Worm (Caenorhabditis elegans): Measurements from ENCODE around the gene K08E5.1.

K08E5.1 gene

ce11 chrIII:10179444-10179843 is 32.8 kb upstream of the K08E5.1 start:
- no peak for TF ChIP-seq dmd-8 (GFP tag; IDR thresholded peaks at IDR 0.05)
- peak in 1 of 2 experiments; percentile 97 for TF ChIP-seq unc-62 (GFP tag; optimal IDR thresholded peaks at IDR 0.05 in 1 of 2)
- TF ChIP-seq unc-62 (tag; optimal IDR thresholded peaks at IDR 0.05) = no peak

DNA sequence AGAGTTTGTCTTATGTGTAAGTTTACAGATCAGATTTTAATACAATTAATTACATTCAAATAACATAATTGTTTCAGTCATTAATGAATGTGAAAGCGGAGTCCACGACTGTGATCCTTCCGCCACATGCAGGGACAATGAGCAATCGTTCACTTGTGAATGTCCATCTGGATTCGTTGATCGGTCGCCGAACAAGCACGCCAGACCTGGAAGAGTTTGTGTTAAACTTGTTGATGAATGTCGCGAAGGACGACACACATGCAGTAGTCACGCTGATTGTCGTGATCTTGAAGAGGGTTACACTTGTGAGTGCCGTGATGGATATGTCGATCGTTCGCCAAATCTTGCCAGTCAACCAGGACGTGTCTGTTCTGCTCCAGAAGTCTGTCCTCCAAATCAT is 32.0 kb upstream of the K08E5.1 start:
- TF ChIP-seq arid-1 (GFP tag; conservative IDR thresholded peaks at IDR 0.05) = no peak
- TF ChIP-seq aha-1 (tag) = peak; percentile 95
- peak in 1 of 2 experiments; percentile 19 for TF ChIP-seq unc-62 (GFP tag; optimal IDR thresholded peaks at IDR 0.05 in 1 of 2)
- no peak for TF ChIP-seq unc-62 (tag; optimal IDR thresholded peaks at IDR 0.05)

DNA sequence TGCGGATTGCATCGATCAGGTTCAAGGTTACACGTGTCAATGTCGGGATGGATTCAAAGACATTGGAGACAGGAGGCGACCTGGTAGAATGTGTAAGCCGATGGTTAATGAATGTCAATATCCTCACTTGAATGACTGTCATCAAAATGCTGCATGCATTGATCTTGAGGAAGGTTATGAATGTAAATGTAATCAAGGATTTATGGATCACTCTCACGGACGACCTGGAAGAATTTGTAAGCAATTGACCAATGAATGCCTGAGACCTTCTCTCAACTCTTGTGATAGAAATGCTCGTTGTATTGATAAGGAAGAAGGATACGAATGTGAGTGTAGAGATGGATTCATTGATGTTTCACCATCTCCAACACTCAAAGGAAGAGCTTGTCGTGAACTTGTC is 31.4 kb upstream of the K08E5.1 start:
- no peak for TF ChIP-seq Y48G9A.11 (GFP tag; IDR thresholded peaks at IDR 0.05)
- peak in 1 of 2 experiments; percentile 99 for TF ChIP-seq unc-62 (GFP tag; optimal IDR thresholded peaks at IDR 0.05 in 1 of 2)
- TF ChIP-seq unc-62 (tag; optimal IDR thresholded peaks at IDR 0.05) = no peak

- TF ChIP-seq ztf-11 (tag; optimal IDR thresholded peaks at IDR 0.05) (no peak), attf-4 (tag; optimal IDR thresholded peaks at IDR 0.05) (no peak), mxl-3 (GFP tag; optimal IDR thresholded peaks at IDR 0.05) (peak; percentile 58), hlh-11 (tag; optimal IDR thresholded peaks at IDR 0.05) (no peak), zag-1 (tag; optimal IDR thresholded peaks at IDR 0.05) (no peak), nhr-28 (tag; optimal IDR thresholded peaks at IDR 0.05) (peak; percentile 38), dmd-6 (GFP tag; IDR thresholded peaks at IDR 0.05) (no peak), ceh-44 (GFP tag; IDR thresholded peaks at IDR 0.05) (no peak), lsy-2 (tag; optimal IDR thresholded peaks at IDR 0.05) (no peak), skn-1 (tag; optimal IDR thresholded peaks at IDR 0.05) (no peak), ZK337.2 (GFP tag; IDR thresholded peaks at IDR 0.05) (0 out of 2 replicates have a peak, but pooled peaks have one; percentile 34)
These were observed 23.7 kb upstream of the K08E5.1 start for ce11 chrIII:10170265-10170664.

DNA sequence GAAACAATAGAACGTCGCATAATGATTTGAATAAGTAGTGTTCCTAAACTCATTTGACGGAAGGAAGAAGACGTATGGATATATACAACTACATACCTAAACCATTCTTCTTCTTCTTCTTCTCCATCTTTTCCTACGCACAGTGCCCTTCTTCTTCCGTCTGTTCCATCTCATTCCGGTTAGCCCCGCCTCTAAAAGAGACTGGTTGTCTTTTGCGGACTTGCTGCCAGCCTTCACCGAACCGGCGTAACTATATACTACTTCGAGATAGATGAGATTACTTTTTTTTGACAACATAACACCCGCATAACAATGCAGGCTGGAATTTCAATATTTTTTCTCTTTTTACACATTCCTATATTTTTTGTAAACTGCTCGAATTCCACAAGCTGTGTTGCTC is 13.8 kb upstream of the K08E5.1 start, which contains the start of the genes K08E5.5 and mua-3:
K08E5.5 (minus strand) TSS at position 101 of the 400 bp plus-strand sequence.
mua-3 (plus strand) TSS at position 313 of the 400 bp plus-strand sequence.
- no peak for TF ChIP-seq hlh-30 (tag; optimal IDR thresholded peaks at IDR 0.05; ENCODE audit: insufficient read depth)
- peak in 1 of 2 experiments; percentile 38 for TF ChIP-seq unc-62 (GFP tag; optimal IDR thresholded peaks at IDR 0.05 in 1 of 2)
- TF ChIP-seq unc-62 (tag; optimal IDR thresholded peaks at IDR 0.05) = no peak

ce11 chrIII:10156269-10156668 is 9.7 kb upstream of the K08E5.1 start:
- TF ChIP-seq unc-62 (GFP tag; optimal IDR thresholded peaks at IDR 0.05 in 1 of 2) (peak in 1 of 2 experiments; percentile 83), unc-62 (tag; optimal IDR thresholded peaks at IDR 0.05) (no peak), ces-1 (GFP tag; optimal IDR thresholded peaks at IDR 0.05) (no peak), aha-1 (tag) (peak; percentile 90)

DNA sequence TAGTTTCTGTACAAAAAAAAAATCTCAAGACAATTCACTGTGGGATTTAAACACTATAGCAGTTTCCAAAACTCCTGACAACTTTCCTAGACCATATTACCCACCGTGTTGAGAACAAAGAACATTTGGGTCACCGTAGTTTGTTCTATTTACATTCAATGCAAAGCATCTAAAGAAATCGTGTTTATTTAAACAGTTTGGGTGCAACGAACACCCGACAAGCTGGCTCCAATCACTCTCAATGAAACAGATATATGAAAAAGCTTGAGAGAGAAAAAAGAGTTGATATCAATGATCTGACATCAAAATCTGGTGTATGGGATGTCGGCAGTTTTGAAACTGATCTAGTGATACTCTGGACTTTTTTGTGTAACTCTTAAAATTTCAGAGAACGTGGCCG is 8.4 kb upstream of the K08E5.1 start:
- no peak for TF ChIP-seq F26F4.8 (GFP tag; conservative IDR thresholded peaks at IDR 0.05)
- no peak for TF ChIP-seq ztf-11 (tag; optimal IDR thresholded peaks at IDR 0.05)
- peak in 1 of 2 experiments; percentile 21 for TF ChIP-seq daf-16 (GFP tag; optimal IDR thresholded peaks at IDR 0.05)
- TF ChIP-seq daf-16 (tag; optimal IDR thresholded peaks at IDR 0.05) = no peak
- TF ChIP-seq arid-1 (GFP tag; conservative IDR thresholded peaks at IDR 0.05) = no peak
- TF ChIP-seq ztf-7 (tag; optimal IDR thresholded peaks at IDR 0.05) = no peak
- TF ChIP-seq pha-4 (GFP tag; IDR thresholded peaks at IDR 0.05) = no peak
- TF ChIP-seq pha-4 (tag; optimal IDR thresholded peaks at IDR 0.05) = peak; percentile 2
- no peak for TF ChIP-seq cey-2 (tag; optimal IDR thresholded peaks at IDR 0.05; ENCODE audit: borderline replicate concordance, insufficient read depth)
- no peak for TF ChIP-seq ZK337.2 (GFP tag; IDR thresholded peaks at IDR 0.05)
- no peak for TF ChIP-seq lin-29 (GFP tag; IDR thresholded peaks at IDR 0.05)
- TF ChIP-seq mxl-3 (GFP tag; optimal IDR thresholded peaks at IDR 0.05) = no peak
- TF ChIP-seq lir-3 (tag; optimal IDR thresholded peaks at IDR 0.05) = no peak
- no peak for TF ChIP-seq lin-15B (tag; optimal IDR thresholded peaks at IDR 0.05)
- no peak for TF ChIP-seq fkh-10 (GFP tag; optimal IDR thresholded peaks at IDR 0.05)
- peak in 1 of 2 experiments; percentile 0 for TF ChIP-seq lsy-2 (tag; optimal IDR thresholded peaks at IDR 0.05)
- TF ChIP-seq mep-1 (tag; optimal IDR thresholded peaks at IDR 0.05) = no peak
- TF ChIP-seq nhr-25 (tag; optimal IDR thresholded peaks at IDR 0.05; ENCODE audit: borderline replicate concordance, insufficient read depth) = no peak
- TF ChIP-seq unc-39 (tag; optimal IDR thresholded peaks at IDR 0.05) = no peak
